Worm (Caenorhabditis elegans) whole organism, L4/young adult: ENCODE measurements around the gene chtb-1.

Source experiments
- W03F9.2 ChIP-seq: fragments of 150-350 bp; optimal IDR thresholded peaks from 2 replicates; lab custom pipeline; 2014; ENCODE audit warnings: missing biosample characterization, missing genetic modification characterization
- dao-5 ChIP-seq: sonication (generic microtip); optimal IDR thresholded peaks from 2 replicates; lab custom pipeline; 2016; ENCODE audit warnings: missing genotype, missing genetic modification characterization, moderate library complexity, missing compliant biosample characterization

ce11 chrIII:9335076-9335475, 20.2 kb downstream of the chtb-1 start:
- TF ChIP-seq dao-5 (tag; lab: Kevin White, UChicago) (no peak), W03F9.2 (tag; lab: Kevin White, UChicago) (no peak)
